Worm (Caenorhabditis elegans): Measurements from ENCODE around the gene col-184.

Gene col-184

DNA sequence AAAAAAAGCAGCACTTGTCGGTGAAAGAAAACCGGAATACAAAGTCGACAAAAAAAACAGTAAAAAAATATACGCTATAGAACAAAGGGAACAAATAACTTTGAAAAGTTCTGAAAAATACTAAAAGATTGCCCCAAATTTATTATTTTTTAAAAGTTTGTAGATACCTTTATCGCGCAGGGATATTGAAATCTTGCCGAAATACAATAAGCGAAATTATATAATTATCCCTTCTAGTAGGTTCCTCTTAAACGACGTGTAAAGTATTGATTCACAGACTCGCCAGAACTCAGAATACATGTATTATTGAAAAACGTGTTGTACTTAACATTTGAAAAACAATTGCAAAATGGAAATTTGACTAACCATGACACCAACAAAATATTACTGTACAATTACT, 45.1 kb downstream of the col-184 start (continued):
- TF ChIP-seq C38D4.7 (GFP tag; optimal IDR thresholded peaks at IDR 0.05), result no peak
- TF ChIP-seq ceh-2 (tag; optimal IDR thresholded peaks at IDR 0.05), result peak; percentile 0
- TF ChIP-seq unc-86 (tag; optimal IDR thresholded peaks at IDR 0.05), result no peak
- TF ChIP-seq zip-5 (tag; optimal IDR thresholded peaks at IDR 0.05), result no peak
- no peak for TF ChIP-seq hlh-13 (GFP tag; optimal IDR thresholded peaks at IDR 0.05)
- TF ChIP-seq tbx-2 (tag; optimal IDR thresholded peaks at IDR 0.05), result no peak
- no peak for TF ChIP-seq ceh-34 (tag; optimal IDR thresholded peaks at IDR 0.05)
- no peak for TF ChIP-seq tbx-7 (tag; optimal IDR thresholded peaks at IDR 0.05)
- no peak for TF ChIP-seq Y22D7AL.16 (tag; optimal IDR thresholded peaks at IDR 0.05)
- no peak for TF ChIP-seq che-1 (tag; optimal IDR thresholded peaks at IDR 0.05)
- no peak for TF ChIP-seq ceh-18 (tag; optimal IDR thresholded peaks at IDR 0.05)
- TF ChIP-seq ceh-9 (tag; optimal IDR thresholded peaks at IDR 0.05), result no peak
- no peak for TF ChIP-seq ttx-3 (tag; optimal IDR thresholded peaks at IDR 0.05)
- no peak for TF ChIP-seq nhr-11 (tag; optimal IDR thresholded peaks at IDR 0.05)
- TF ChIP-seq dve-1 (tag; optimal IDR thresholded peaks at IDR 0.05), result no peak
- no peak for TF ChIP-seq K09A11.1 (tag; optimal IDR thresholded peaks at IDR 0.05; ENCODE audit: insufficient read depth)
- TF ChIP-seq lim-6 (tag; optimal IDR thresholded peaks at IDR 0.05), result no peak

DNA sequence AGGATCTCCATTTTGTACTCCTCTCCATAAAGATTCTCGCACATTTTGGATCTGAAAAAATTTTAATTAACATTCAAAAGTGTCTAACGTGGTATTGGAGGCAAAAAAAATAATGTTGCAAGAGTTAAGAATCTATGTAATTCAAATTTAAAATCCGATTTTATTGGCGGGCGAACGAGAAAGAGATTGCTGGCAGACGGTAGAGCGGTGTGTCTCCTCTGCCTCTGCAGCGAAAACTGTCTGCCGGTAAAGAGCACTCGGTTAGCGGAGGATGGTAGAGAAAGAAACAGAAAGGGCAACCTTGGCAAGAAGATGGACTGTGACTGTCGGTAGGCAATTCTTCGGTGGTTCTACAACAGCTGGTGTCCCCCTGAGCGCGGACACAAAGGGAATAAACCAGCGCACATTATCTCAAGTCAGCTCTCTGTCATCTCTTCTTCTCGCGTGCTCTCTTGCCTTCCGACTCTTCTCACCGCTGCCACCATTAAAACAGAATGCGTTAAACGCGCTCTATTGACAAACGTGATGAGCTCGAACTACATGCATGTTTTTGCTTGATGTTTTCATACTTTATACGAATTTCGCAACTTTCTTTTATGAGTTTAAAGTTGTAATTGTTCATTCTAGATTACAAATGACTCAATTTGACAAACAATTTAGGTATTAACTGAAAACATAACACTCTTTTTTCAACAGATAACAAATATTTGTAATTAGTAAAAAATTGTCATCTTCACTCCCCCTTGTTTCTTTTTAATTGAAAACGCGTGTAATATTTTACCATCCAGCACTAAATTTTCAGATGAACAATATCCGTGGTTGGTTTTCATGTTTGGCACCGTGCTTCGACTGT, 49.8 kb downstream of the col-184 start, which contains the start of the genes cdk-4 and F18H3.1:
TSS of gene cdk-4 (minus strand) at position 51 of the 853 bp plus-strand sequence.
TSS of gene F18H3.1 (plus strand) at position 803 of the 853 bp plus-strand sequence.
- TF ChIP-seq ceh-22 (tag; optimal IDR thresholded peaks at IDR 0.05) (peak; percentile 4), fkh-10 (GFP tag; optimal IDR thresholded peaks at IDR 0.05) (no peak), odd-2 (tag; optimal IDR thresholded peaks at IDR 0.05) (no peak), unc-42 (tag; optimal IDR thresholded peaks at IDR 0.05) (peak; percentile 16), ceh-19 (GFP tag; optimal IDR thresholded peaks at IDR 0.05) (no peak), nfya-1 (tag; optimal IDR thresholded peaks at IDR 0.05) (peak; percentile 41), ceh-48 (tag; optimal IDR thresholded peaks at IDR 0.05) (no peak), hlh-30 (tag; optimal IDR thresholded peaks at IDR 0.05; ENCODE audit: insufficient read depth) (peak; percentile 23), ref-2 (tag; optimal IDR thresholded peaks at IDR 0.05) (peak; percentile 75), elt-2 (tag; optimal IDR thresholded peaks at IDR 0.05) (peak; percentile 19), pax-1 (tag; optimal IDR thresholded peaks at IDR 0.05) (no peak), unc-86 (tag; optimal IDR thresholded peaks at IDR 0.05) (no peak), ceh-31 (tag; optimal IDR thresholded peaks at IDR 0.05) (peak; percentile 66), unc-55 (GFP tag; optimal IDR thresholded peaks at IDR 0.05) (peak; percentile 60), ceh-34 (tag; optimal IDR thresholded peaks at IDR 0.05) (peak; percentile 4), tbx-2 (tag; optimal IDR thresholded peaks at IDR 0.05) (peak; percentile 73), sox-2 (GFP tag; IDR thresholded peaks at IDR 0.05) (peak; percentile 39), pqm-1 (tag; optimal IDR thresholded peaks at IDR 0.05) (no peak), sdc-2 (tag; optimal IDR thresholded peaks at IDR 0.05) (peak; percentile 84), ztf-16 (tag; optimal IDR thresholded peaks at IDR 0.05) (no peak)
